Worm (Caenorhabditis elegans) whole organism, L4 larva: ENCODE results near the gene C56C10.6.

Experiments
- ama-1 ChIP-seq: fragments of 150-350 bp; optimal IDR thresholded peaks from 2 replicates; lab custom pipeline; 2014; ENCODE audit warnings: inconsistent platforms, mixed read lengths
- dmd-6 ChIP-seq: fragments of 200-800 bp; sonication (Bioruptor generic); IDR thresholded peaks from 2 replicates; pipeline ENCODE4 v1.3.6; 2022; ENCODE audit warnings: missing genetic modification reagents, missing genetic modification characterization, missing compliant biosample characterization
- fkh-10 ChIP-seq: fragments of 150-350 bp; optimal IDR thresholded peaks from 2 replicates; lab custom pipeline; 2014; ENCODE audit warnings: missing biosample characterization, missing genetic modification reagents, missing genetic modification characterization
- hmg-1.1 ChIP-seq: fragments of 200-800 bp; sonication (Bioruptor generic); IDR thresholded peaks from 2 replicates; pipeline ENCODE4 v1.3.6; 2022; ENCODE audit warnings: missing genetic modification reagents, missing genetic modification characterization, missing compliant biosample characterization
- mdl-1 ChIP-seq, 2 experiments: fragments of 150-350 bp in 1 of 2; sonication (generic microtip) in 1 of 2; optimal IDR thresholded peaks; 2 replicates each; lab custom pipeline; 2014 to 2017; ENCODE audit warnings: missing biosample characterization in 2 of 2, missing genetic modification characterization in 2 of 2
- nhr-77 ChIP-seq: fragments of 150-350 bp; optimal IDR thresholded peaks from 2 replicates; lab custom pipeline; 2014; ENCODE audit warnings: missing biosample characterization, missing genetic modification characterization
- unc-62 ChIP-seq, 3 experiments: fragments of 150-350 bp in 1 of 3; sonication (generic microtip); optimal IDR thresholded peaks in 2 of 3; peaks in 1 of 3; 1 replicate in 1 of 3; 2 replicates in 2 of 3; lab custom pipeline; 2014 to 2017; ENCODE audit warnings: missing biosample characterization in 3 of 3, missing genetic modification characterization in 3 of 3, missing genetic modification reagents in 3 of 3, missing genotype in 1 of 3
- ztf-11 ChIP-seq: fragments of 150-350 bp; optimal IDR thresholded peaks from 2 replicates; lab custom pipeline; 2014; ENCODE audit warnings: missing biosample characterization, missing genetic modification characterization
- ztf-7 ChIP-seq: fragments of 150-350 bp; optimal IDR thresholded peaks from 2 replicates; lab custom pipeline; 2014; ENCODE audit warnings: missing biosample characterization, missing genetic modification characterization

ce11 chrII:6531940-6532339 lies 49.2 kb downstream of the C56C10.6 start, which contains the start of gene abcx-1:
- TF ChIP-seq mdl-1 (tag; optimal IDR thresholded peaks at IDR 0.05; lab: Kevin White, UChicago) = no peak
- TF ChIP-seq dmd-6 (GFP tag; lab: Robert Waterston, UW) = no peak
- TF ChIP-seq fkh-10 = no peak
- TF ChIP-seq nhr-77 (tag; lab: Kevin White, UChicago) = no peak
- TF ChIP-seq ztf-11 (tag; lab: Kevin White, UChicago) = no peak
- peak in 1 of 2 experiments; percentile 91 for TF ChIP-seq unc-62 (GFP tag; optimal IDR thresholded peaks at IDR 0.05 in 1 of 2; lab: Kevin White, UChicago)
- TF ChIP-seq unc-62 (tag; optimal IDR thresholded peaks at IDR 0.05; lab: Kevin White, UChicago) = no peak
- TF ChIP-seq ztf-7 (tag; lab: Kevin White, UChicago) = no peak
- TF ChIP-seq hmg-1.1 (GFP tag; lab: Robert Waterston, UW) = no peak
- TF ChIP-seq ama-1 (lab: Kevin White, UChicago) = no peak
